Worm (Caenorhabditis elegans) whole organism, midembryonic: ENCODE results near the gene C49C3.21.

Source experiments
- T22C8.4 ChIP-seq: fragments of 200-800 bp; sonication (Bioruptor generic); IDR thresholded peaks from 2 replicates; pipeline ENCODE4 v1.3.6; 2022; ENCODE audit warnings: missing genetic modification characterization, missing compliant biosample characterization
- cog-1 ChIP-seq: sonication (generic microtip); optimal IDR thresholded peaks from 2 replicates; lab custom pipeline; 2016; ENCODE audit warnings: missing genetic modification characterization, missing compliant biosample characterization
- flt-1 ChIP-seq: fragments of 200-800 bp; sonication (Bioruptor generic); IDR thresholded peaks from 2 replicates; pipeline ENCODE4 v1.3.6; 2022; ENCODE audit warnings: missing genetic modification characterization, missing compliant biosample characterization
- klf-2 ChIP-seq: fragments of 200-800 bp; sonication (Bioruptor generic); conservative IDR thresholded peaks from 2 replicates; pipeline ENCODE4 v1.3.6; 2022; ENCODE audit warnings: missing genetic modification reagents, missing genetic modification characterization, missing compliant biosample characterization
- med-1 ChIP-seq: sonication (generic microtip); optimal IDR thresholded peaks from 2 replicates; lab custom pipeline; 2017; ENCODE audit warnings: missing genetic modification characterization, mild to moderate bottlenecking, missing compliant biosample characterization, antibody characterized with exemption, missing genetic modification reagents; ENCODE audit not compliant: insufficient read depth
- ref-1 ChIP-seq: fragments of 200-800 bp; sonication (Bioruptor generic); conservative IDR thresholded peaks from 2 replicates; pipeline ENCODE4 v1.3.6; 2022; ENCODE audit warnings: missing genetic modification reagents, missing genetic modification characterization, missing compliant biosample characterization
- tab-1 ChIP-seq: fragments of 200-800 bp; sonication (Bioruptor generic); IDR thresholded peaks from 2 replicates; pipeline ENCODE4 v1.3.6; 2022; ENCODE audit warnings: missing genetic modification characterization, missing compliant biosample characterization
- ztf-29 ChIP-seq: fragments of 200-800 bp; sonication (Bioruptor generic); IDR thresholded peaks from 2 replicates; pipeline ENCODE4 v1.3.6; 2022; ENCODE audit warnings: missing genetic modification reagents, missing genetic modification characterization, missing compliant biosample characterization

ce11 chrIV:17333542-17334281 lies 9.1 kb upstream of the C49C3.21 start, which contains the start of gene C49C3.15:
- TF ChIP-seq klf-2 (GFP tag; lab: Robert Waterston, UW) (no peak), ref-1 (GFP tag; lab: Robert Waterston, UW) (no peak), med-1 (no peak), flt-1 (no peak), T22C8.4 (GFP tag; lab: Robert Waterston, UW) (no peak), tab-1 (GFP tag; lab: Robert Waterston, UW) (no peak), ztf-29 (no peak), cog-1 (tag; lab: Kevin White, UChicago) (no peak)
